Fruit fly (Drosophila melanogaster) whole organism, embryonic: ENCODE data around the gene RpLP1.

ENCODE experiments used
- Asciz ChIP-seq: fragments of 200-800 bp; sonication (Bioruptor generic); optimal IDR thresholded peaks from 2 replicates; lab custom pipeline; 2017; ENCODE audit warnings: missing biosample characterization, mild to moderate bottlenecking, missing genetic modification characterization, missing genetic modification reagents
- Bdp1 ChIP-seq: fragments of 200-800 bp; sonication (Bioruptor generic); optimal IDR thresholded peaks from 3 replicates; lab custom pipeline; 2016; ENCODE audit warnings: missing biosample characterization, missing genetic modification characterization
- Bgb ChIP-seq: fragments of 200-800 bp; sonication (Bioruptor generic); IDR thresholded peaks from 2 replicates; pipeline ENCODE4 v1.3.6; 2022; ENCODE audit warnings: missing biosample characterization, missing genetic modification characterization; ENCODE audit not compliant: partially characterized antibody
- CG10274 ChIP-seq: fragments of 200-800 bp; sonication (Bioruptor generic); optimal IDR thresholded peaks from 3 replicates; lab custom pipeline; 2017; ENCODE audit warnings: missing biosample characterization, mild to moderate bottlenecking, missing genetic modification characterization
- CG11247 ChIP-seq: fragments of 200-800 bp; sonication (Bioruptor generic); IDR thresholded peaks from 2 replicates; pipeline ENCODE4 v1.3.6; 2022; ENCODE audit warnings: missing biosample characterization, missing genetic modification characterization
- CG12155 ChIP-seq: fragments of 200-800 bp; sonication (Bioruptor generic); optimal IDR thresholded peaks from 3 replicates; lab custom pipeline; 2016; ENCODE audit warnings: missing biosample characterization, missing genetic modification characterization
- CG12299 ChIP-seq: fragments of 200-800 bp; sonication (Bioruptor generic); optimal IDR thresholded peaks from 2 replicates; lab custom pipeline; 2018; ENCODE audit warnings: missing biosample characterization, mild to moderate bottlenecking, missing genetic modification characterization
- CG12744 ChIP-seq: fragments of 200-800 bp; sonication (Bioruptor generic); optimal IDR thresholded peaks from 2 replicates; lab custom pipeline; 2016; ENCODE audit warnings: missing biosample characterization, missing genetic modification characterization
- CG12769 ChIP-seq: fragments of 200-800 bp; sonication (Bioruptor generic); optimal IDR thresholded peaks from 2 replicates; lab custom pipeline; 2019; ENCODE audit warnings: missing biosample characterization, mild to moderate bottlenecking, missing genetic modification characterization, moderate library complexity
- CG13894 ChIP-seq: fragments of 200-800 bp; sonication (Bioruptor generic); optimal IDR thresholded peaks from 3 replicates; lab custom pipeline; 2018; ENCODE audit warnings: missing biosample characterization, mild to moderate bottlenecking, missing genetic modification characterization, moderate library complexity
- CG15514 ChIP-seq: fragments of 200-800 bp; sonication (Bioruptor generic); optimal IDR thresholded peaks from 3 replicates; lab custom pipeline; 2017; ENCODE audit warnings: missing biosample characterization, missing genetic modification characterization, mild to moderate bottlenecking, moderate library complexity, missing genetic modification reagents
- CG17328 ChIP-seq: fragments of 200-800 bp; sonication (Bioruptor generic); IDR thresholded peaks from 2 replicates; pipeline ENCODE4 v1.3.6; 2022; ENCODE audit warnings: missing biosample characterization, missing genetic modification characterization
- CG17829 ChIP-seq: fragments of 200-800 bp; optimal IDR thresholded peaks from 2 replicates; lab custom pipeline; 2019; ENCODE audit warnings: missing biosample characterization, mild to moderate bottlenecking, missing genetic modification characterization, moderate library complexity
- CG2120 ChIP-seq: fragments of 200-800 bp; sonication (Bioruptor generic); optimal IDR thresholded peaks from 3 replicates; lab custom pipeline; 2016; ENCODE audit warnings: missing biosample characterization, missing genetic modification characterization
- CG32772 ChIP-seq: fragments of 200-800 bp; sonication (Bioruptor generic); IDR thresholded peaks from 2 replicates; pipeline ENCODE4 v1.3.6; 2022; ENCODE audit warnings: missing biosample characterization, missing genetic modification characterization
- CG3281 ChIP-seq: fragments of 200-800 bp; sonication (Bioruptor generic); optimal IDR thresholded peaks from 3 replicates; lab custom pipeline; 2017; ENCODE audit warnings: missing biosample characterization, mild to moderate bottlenecking, missing genetic modification characterization
- CG34376 ChIP-seq: fragments of 200-800 bp; sonication (Bioruptor generic); optimal IDR thresholded peaks from 2 replicates; lab custom pipeline; 2018; ENCODE audit warnings: missing biosample characterization, mild to moderate bottlenecking, missing genetic modification characterization
- CG9727 ChIP-seq: fragments of 200-800 bp; sonication (Bioruptor generic); optimal IDR thresholded peaks from 3 replicates; lab custom pipeline; 2017; ENCODE audit warnings: missing biosample characterization, mild to moderate bottlenecking, missing genetic modification characterization
- Dp ChIP-seq: fragments of 200-800 bp; sonication (Bioruptor generic); optimal IDR thresholded peaks from 2 replicates; lab custom pipeline; 2018; ENCODE audit warnings: missing biosample characterization, mild to moderate bottlenecking, missing genetic modification characterization, moderate library complexity
- Drgx ChIP-seq: fragments of 200-800 bp; sonication (Bioruptor generic); IDR thresholded peaks from 2 replicates; pipeline ENCODE4 v1.3.6; 2022; ENCODE audit warnings: missing biosample characterization, missing genetic modification characterization
- Fer1 ChIP-seq: fragments of 200-800 bp; sonication (Bioruptor generic); optimal IDR thresholded peaks from 2 replicates; lab custom pipeline; 2017; ENCODE audit warnings: missing biosample characterization, mild to moderate bottlenecking, missing genetic modification characterization
- Fer3 ChIP-seq: fragments of 200-800 bp; sonication (Bioruptor generic); optimal IDR thresholded peaks from 2 replicates; lab custom pipeline; 2018; ENCODE audit warnings: missing biosample characterization, mild to moderate bottlenecking, missing genetic modification characterization, moderate library complexity
- H15 ChIP-seq: fragments of 200-800 bp; sonication (Bioruptor generic); IDR thresholded peaks from 3 replicates; pipeline ENCODE4 v1.3.6; 2022; ENCODE audit warnings: missing biosample characterization, missing genetic modification characterization
- HLHmδ ChIP-seq: fragments of 200-800 bp; sonication (Bioruptor generic); optimal IDR thresholded peaks from 2 replicates; lab custom pipeline; 2018; ENCODE audit warnings: missing biosample characterization, mild to moderate bottlenecking, missing genetic modification characterization, moderate library complexity
- Hand ChIP-seq: fragments of 200-800 bp; sonication (Bioruptor generic); optimal IDR thresholded peaks from 2 replicates; lab custom pipeline; 2017; ENCODE audit warnings: mild to moderate bottlenecking, missing biosample characterization, missing genetic modification reagents, missing genetic modification characterization
- Hmr ChIP-seq: fragments of 200-800 bp; sonication (Bioruptor generic); optimal IDR thresholded peaks from 3 replicates; lab custom pipeline; 2017; ENCODE audit warnings: mild to moderate bottlenecking, missing biosample characterization, missing genetic modification reagents, missing genetic modification characterization
- Mad ChIP-seq: fragments of 200-800 bp; sonication (Bioruptor generic); optimal IDR thresholded peaks from 2 replicates; lab custom pipeline; 2016; ENCODE audit warnings: missing biosample characterization, missing genetic modification characterization
- Ptx1 ChIP-seq: fragments of 200-800 bp; sonication (Bioruptor generic); IDR thresholded peaks from 2 replicates; pipeline ENCODE4 v1.3.6; 2022; ENCODE audit warnings: missing biosample characterization, missing genetic modification characterization
- Stat92E ChIP-seq, 3 experiments: fragments of >200 bp in 2 of 3; fragments of 200-800 bp in 1 of 3; sonication (Bioruptor generic) in 1 of 3; optimal IDR thresholded peaks; 2 replicates each; lab custom pipeline; 2017 to 2019; ENCODE audit warnings: missing biosample characterization in 3 of 3, missing genetic modification characterization in 3 of 3, mild to moderate bottlenecking in 1 of 3, moderate library complexity in 1 of 3
- TFAM ChIP-seq: fragments of 200-800 bp; sonication (Bioruptor generic); optimal IDR thresholded peaks from 2 replicates; lab custom pipeline; 2017; ENCODE audit warnings: missing biosample characterization, missing genetic modification characterization, inconsistent platforms
- cato ChIP-seq: fragments of 200-800 bp; sonication (Bioruptor generic); optimal IDR thresholded peaks from 2 replicates; lab custom pipeline; 2016; ENCODE audit warnings: missing biosample characterization, missing genetic modification characterization, borderline replicate concordance
- cwo ChIP-seq: fragments of 200-800 bp; sonication (Bioruptor generic); optimal IDR thresholded peaks from 3 replicates; lab custom pipeline; 2017; ENCODE audit warnings: missing biosample characterization, missing genetic modification characterization, mild to moderate bottlenecking, moderate library complexity, missing genetic modification reagents
- da ChIP-seq: fragments of 200-800 bp; sonication (Bioruptor generic); optimal IDR thresholded peaks from 2 replicates; lab custom pipeline; 2016; ENCODE audit warnings: missing biosample characterization, missing genetic modification characterization
- dpn ChIP-seq, 2 experiments: fragments of 200-800 bp; sonication (Bioruptor generic); optimal IDR thresholded peaks; 3 replicates each; lab custom pipeline; 2016; ENCODE audit warnings: missing biosample characterization in 2 of 2, missing genetic modification characterization in 2 of 2
- exex ChIP-seq: fragments of 200-800 bp; sonication (Bioruptor generic); optimal IDR thresholded peaks from 4 replicates; lab custom pipeline; 2018; ENCODE audit warnings: missing biosample characterization, mild to moderate bottlenecking, missing genetic modification characterization, moderate library complexity
- gt ChIP-seq: fragments of 200-800 bp; sonication (Bioruptor generic); IDR thresholded peaks from 2 replicates; pipeline ENCODE4 v1.3.6; 2022; ENCODE audit warnings: missing biosample characterization, missing genetic modification characterization
- ind ChIP-seq: fragments of 200-800 bp; sonication (Bioruptor generic); optimal IDR thresholded peaks from 3 replicates; lab custom pipeline; 2016; ENCODE audit warnings: missing biosample characterization, missing genetic modification characterization
- kah ChIP-seq: fragments of 200-800 bp; sonication (Bioruptor generic); optimal IDR thresholded peaks from 2 replicates; lab custom pipeline; 2018; ENCODE audit warnings: missing biosample characterization, mild to moderate bottlenecking, missing genetic modification characterization
- knrl ChIP-seq: fragments of 200-800 bp; sonication (Bioruptor generic); IDR thresholded peaks from 3 replicates; pipeline ENCODE4 v1.3.6; 2022; ENCODE audit warnings: missing biosample characterization, missing genetic modification characterization; ENCODE audit not compliant: partially characterized antibody
- mam ChIP-seq: fragments of 200-800 bp; sonication (Bioruptor generic); optimal IDR thresholded peaks from 3 replicates; lab custom pipeline; 2016; ENCODE audit warnings: missing biosample characterization, missing genetic modification characterization
- mirr ChIP-seq: fragments of 200-800 bp; sonication (Bioruptor generic); optimal IDR thresholded peaks from 3 replicates; lab custom pipeline; 2018; ENCODE audit warnings: missing biosample characterization, mild to moderate bottlenecking, missing genetic modification characterization
- nmo ChIP-seq: fragments of 200-800 bp; sonication (Bioruptor generic); optimal IDR thresholded peaks from 2 replicates; lab custom pipeline; 2018; ENCODE audit warnings: missing biosample characterization, mild to moderate bottlenecking, missing genetic modification characterization, moderate library complexity
- otp ChIP-seq: fragments of 200-800 bp; sonication (Bioruptor generic); IDR thresholded peaks from 3 replicates; pipeline ENCODE4, ENCODE4 v1.3.6; 2022; ENCODE audit warnings: missing biosample characterization, missing genetic modification characterization
- slbo ChIP-seq: fragments of 200-800 bp; sonication (Bioruptor generic); IDR thresholded peaks from 2 replicates; pipeline ENCODE4 v1.3.6; 2022; ENCODE audit warnings: missing biosample characterization, missing genetic modification characterization
- tgo ChIP-seq: fragments of 200-800 bp; sonication (Bioruptor generic); IDR thresholded peaks from 3 replicates; pipeline ENCODE4 v1.3.6; 2022; ENCODE audit warnings: missing biosample characterization, missing genetic modification characterization
- zfh1 ChIP-seq: fragments of 200-800 bp; sonication (Bioruptor generic); IDR thresholded peaks from 3 replicates; pipeline ENCODE4 v1.3.6; 2022; ENCODE audit warnings: missing biosample characterization, missing genetic modification characterization

RpLP1 gene

DNA sequence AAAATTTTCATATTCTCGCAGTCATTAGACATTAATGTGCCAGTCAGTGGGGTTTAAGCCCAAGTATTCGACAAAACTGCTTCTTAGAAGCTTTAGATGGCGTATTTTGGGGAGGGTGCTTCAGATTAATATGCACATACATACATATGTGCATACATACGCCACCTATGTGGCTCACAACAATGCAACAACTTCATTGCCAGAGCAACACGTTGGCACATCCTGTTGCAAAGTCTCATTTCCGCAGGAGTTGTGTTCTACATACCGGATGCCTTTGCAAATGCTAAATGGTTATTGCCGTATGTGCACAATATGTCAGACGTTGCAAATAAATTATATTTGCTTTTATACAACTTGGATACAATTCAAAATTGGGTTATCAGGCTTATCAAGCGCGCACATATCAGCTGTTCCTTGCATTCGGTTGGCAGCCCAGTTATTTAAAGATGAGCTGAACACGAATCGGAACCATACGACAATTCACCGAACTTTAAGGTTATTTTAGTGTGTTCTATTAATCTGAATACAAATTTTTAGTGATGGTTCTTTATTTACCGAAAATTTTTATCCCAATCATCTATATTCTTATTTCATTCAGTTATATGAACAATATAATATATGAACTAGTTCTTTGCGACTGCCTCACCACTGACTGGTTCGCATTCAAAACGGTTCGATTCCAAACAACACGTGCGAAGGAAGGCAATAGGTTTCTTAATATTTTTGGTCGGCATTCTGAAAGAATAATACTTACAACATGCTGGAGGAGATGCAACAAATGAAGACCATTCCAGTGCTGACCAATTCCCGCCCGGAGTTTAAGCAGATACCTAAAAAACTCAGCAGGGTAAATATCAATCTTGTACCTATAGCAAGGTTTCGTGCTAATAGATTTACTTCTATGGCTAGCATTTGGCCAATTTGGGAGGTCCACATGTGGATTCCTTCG, 15.9 kb upstream of the RpLP1 start, which contains the start of gene Polr1B (continued):
- no peak for TF ChIP-seq Bdp1
- TF ChIP-seq HLHmδ (GFP tag; lab: Kevin White, UChicago): no peak
- TF ChIP-seq Hmr (GFP tag; lab: Kevin White, UChicago): no peak
- TF ChIP-seq cwo (GFP tag; lab: Kevin White, UChicago): peak; percentile 91
- no peak for TF ChIP-seq otp (GFP tag; lab: Robert Waterston, UW)
- TF ChIP-seq ind (GFP tag; lab: Kevin White, UChicago): no peak
- TF ChIP-seq H15 (GFP tag; lab: Robert Waterston, UW): no peak
- no peak for TF ChIP-seq CG32772 (GFP tag; lab: Robert Waterston, UW)
- peak; percentile 19 for TF ChIP-seq CG12299 (tag; lab: Kevin White, UChicago)
- TF ChIP-seq Stat92E (GFP tag; optimal IDR thresholded peaks at IDR 0.05; lab: Kevin White, UChicago): peak in 1 of 3 experiments; percentile 48
- TF ChIP-seq Bgb (GFP tag; lab: Robert Waterston, UW): peak; percentile 55
- no peak for TF ChIP-seq gt (GFP tag; lab: Robert Waterston, UW)
- TF ChIP-seq knrl (GFP tag; lab: Robert Waterston, UW): peak; percentile 78
- peak; percentile 50 for TF ChIP-seq nmo (GFP tag; lab: Kevin White, UChicago)
- no peak for TF ChIP-seq cato (GFP tag; lab: Kevin White, UChicago)
- no peak for TF ChIP-seq TFAM
- TF ChIP-seq zfh1 (GFP tag; lab: Robert Waterston, UW): no peak

DNA sequence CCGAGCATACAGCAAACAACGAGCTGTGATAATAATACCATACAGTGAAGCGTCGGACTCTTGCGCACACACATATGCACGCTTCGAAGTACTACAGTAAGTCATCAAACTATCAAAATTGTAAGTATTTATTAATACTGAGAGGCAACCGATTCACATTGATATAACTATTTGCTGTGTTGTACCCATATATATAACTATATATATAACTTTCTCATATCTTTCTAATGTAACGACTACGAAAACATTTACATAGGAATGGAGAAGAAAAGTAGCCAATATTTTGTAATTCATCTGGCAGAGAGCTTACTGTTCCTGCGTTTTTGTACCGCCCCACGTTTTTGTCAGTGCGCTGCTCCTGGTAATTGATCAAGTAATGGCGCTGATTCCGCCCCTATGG, 6.8 kb upstream of the RpLP1 start:
- TF ChIP-seq Ptx1 (peak; percentile 41; the same call in 1 of the 2 replicates), slbo (GFP tag; lab: Robert Waterston, UW) (peak; percentile 8; the same call in 1 of the 2 replicates), kah (GFP tag; lab: Kevin White, UChicago) (no peak), CG11247 (GFP tag; lab: Robert Waterston, UW) (peak; percentile 44; the same call in 1 of the 2 replicates), CG15514 (GFP tag; lab: Kevin White, UChicago) (peak; percentile 7), CG17829 (tag; lab: Kevin White, UChicago) (peak; percentile 3), Hand (GFP tag; lab: Kevin White, UChicago) (peak; percentile 2), CG13894 (tag; lab: Kevin White, UChicago) (no peak), da (no peak), CG12155 (peak; percentile 24), Fer1 (GFP tag; lab: Kevin White, UChicago) (peak; percentile 52), Dp (GFP tag; lab: Kevin White, UChicago) (no peak), Asciz (no peak), dpn (GFP tag; optimal IDR thresholded peaks at IDR 0.05; lab: Kevin White, UChicago) (no peak), CG9727 (GFP tag; lab: Kevin White, UChicago) (peak; percentile 38), CG12769 (tag; lab: Kevin White, UChicago) (no peak), CG17328 (GFP tag; lab: Robert Waterston, UW) (no peak), mirr (GFP tag; lab: Kevin White, UChicago) (no peak), CG34376 (GFP tag; lab: Kevin White, UChicago) (peak; percentile 5), CG2120 (GFP tag; lab: Kevin White, UChicago) (peak; percentile 20), Fer3 (tag; lab: Kevin White, UChicago) (peak; percentile 38), Mad (GFP tag; lab: Kevin White, UChicago) (no peak), tgo (GFP tag; lab: Robert Waterston, UW) (no peak), CG12744 (GFP tag; lab: Kevin White, UChicago) (no peak), Drgx (GFP tag; lab: Robert Waterston, UW) (peak; percentile 48; the same call in 1 of the 2 replicates), CG3281 (GFP tag; lab: Kevin White, UChicago) (peak; percentile 66), CG10274 (GFP tag; lab: Kevin White, UChicago) (peak; percentile 8), mam (peak; percentile 41), exex (peak; percentile 22), cwo (GFP tag; lab: Kevin White, UChicago) (peak; percentile 66)
